Fruit fly (Drosophila melanogaster) whole organism, larva: ENCODE data around the gene heca.

Source experiments
- noc ChIP-seq: fragments of 200-800 bp; sonication (Bioruptor generic); optimal IDR thresholded peaks from 3 replicates; lab custom pipeline; 2019; ENCODE audit warnings: missing biosample characterization, mild to moderate bottlenecking, missing genetic modification characterization, moderate library complexity

Gene heca

DNA sequence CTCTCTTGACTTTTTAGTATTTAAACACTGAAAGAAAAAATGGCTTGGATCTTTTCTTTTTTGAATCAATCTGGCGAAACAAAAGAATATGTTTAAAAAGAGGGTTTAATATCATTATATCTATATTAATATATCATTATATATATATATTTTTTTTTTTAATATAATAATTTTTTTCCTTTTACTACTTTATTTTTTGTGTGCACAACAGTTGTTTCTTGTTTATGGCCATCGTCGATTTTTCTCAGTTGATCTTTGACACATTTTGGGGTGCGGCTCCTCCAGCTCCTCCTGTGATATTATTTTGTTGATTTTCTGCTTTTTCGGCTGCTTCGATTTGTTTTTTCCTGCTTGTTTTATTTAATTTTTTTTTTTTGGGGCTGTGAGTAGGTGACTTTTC is 17.3 kb downstream of the heca start:
- no peak for TF ChIP-seq noc (tag; lab: Kevin White, UChicago)

DNA sequence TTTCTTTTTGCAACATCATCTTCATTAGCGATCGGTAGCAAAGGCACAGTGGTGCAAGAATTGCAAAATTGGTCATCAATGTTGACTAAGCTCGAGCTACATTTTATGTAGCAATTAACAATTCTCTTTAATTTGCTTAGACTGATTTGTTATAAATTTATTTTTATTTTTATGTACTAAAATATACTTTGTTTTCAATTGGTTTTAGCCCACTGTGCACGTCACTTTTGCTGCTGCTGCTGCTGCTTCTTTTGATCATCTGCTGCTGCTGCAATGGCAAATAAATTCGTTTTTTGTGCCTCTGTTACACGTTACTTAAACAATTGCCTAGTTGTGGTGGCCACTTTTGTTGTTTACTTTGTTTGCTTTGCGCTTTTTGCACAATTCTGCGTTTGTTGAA is 18.3 kb downstream of the heca start:
- TF ChIP-seq noc (tag; lab: Kevin White, UChicago), result peak; percentile 40

dm6 chr3R:30296840-30297239 is 19.1 kb downstream of the heca start:
- no peak for TF ChIP-seq noc (tag; lab: Kevin White, UChicago)

DNA sequence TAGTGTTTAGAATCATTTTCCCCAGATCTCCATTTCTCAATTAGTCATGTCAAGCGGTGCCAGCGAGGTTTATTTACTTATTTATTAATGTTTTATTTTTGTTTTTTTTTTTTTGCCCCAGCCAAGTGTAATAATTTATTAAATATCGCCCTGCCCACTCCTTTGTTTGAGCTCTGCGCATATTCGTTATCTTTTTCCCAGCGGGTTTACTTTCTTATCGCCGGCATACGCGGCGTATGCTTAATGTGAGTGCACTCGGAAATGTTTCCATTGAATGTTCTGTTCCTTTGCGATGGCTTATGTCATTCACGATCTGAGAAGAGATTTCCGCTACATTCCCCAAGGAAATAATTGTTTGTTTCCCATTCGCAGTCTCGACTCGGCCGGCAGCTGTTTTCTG is 19.9 kb downstream of the heca start:
- TF ChIP-seq noc (tag; lab: Kevin White, UChicago), result no peak

- no peak for TF ChIP-seq noc (tag; lab: Kevin White, UChicago)
Measured at dm6 chr3R:30303351-30303750, 25.6 kb downstream of the heca start.

- peak; percentile 68 for TF ChIP-seq noc (tag; lab: Kevin White, UChicago)
Measured at dm6 chr3R:30304884-30305529, 27.3 kb downstream of the heca start.

DNA sequence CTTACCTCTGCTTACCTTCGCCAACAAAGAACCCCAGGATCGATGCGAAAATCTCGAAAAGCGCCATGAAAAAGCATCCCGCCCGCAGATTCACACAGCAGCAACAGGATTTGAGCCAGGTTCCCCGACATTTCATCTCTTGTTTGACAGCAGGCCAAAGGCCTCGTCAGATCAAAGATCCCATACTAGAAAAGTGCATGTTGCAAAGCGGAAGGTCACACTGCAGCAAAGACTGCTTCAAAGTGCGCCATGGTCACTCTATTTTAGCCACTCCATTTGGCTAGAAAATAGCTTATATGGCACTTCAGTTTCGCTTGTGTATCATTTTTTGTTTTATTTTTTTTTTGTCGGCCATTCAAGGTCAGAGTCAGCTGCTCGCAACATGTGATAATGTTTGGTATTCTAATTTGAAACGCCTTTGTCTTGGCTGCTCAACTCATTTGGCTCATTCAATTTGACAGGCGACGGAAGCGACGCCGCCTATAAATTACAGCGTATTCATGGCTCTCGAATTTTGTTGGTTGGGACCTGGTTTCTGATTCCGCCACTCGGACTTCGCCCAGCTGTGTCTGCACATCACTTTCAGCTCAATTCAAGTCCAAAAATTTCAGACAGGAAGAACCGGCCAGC is 28.9 kb downstream of the heca start, which contains the start of gene CG34300:
CG34300 (minus strand) TSS at position 136 of the 630 bp plus-strand sequence.
- no peak for TF ChIP-seq noc (tag; lab: Kevin White, UChicago)

DNA sequence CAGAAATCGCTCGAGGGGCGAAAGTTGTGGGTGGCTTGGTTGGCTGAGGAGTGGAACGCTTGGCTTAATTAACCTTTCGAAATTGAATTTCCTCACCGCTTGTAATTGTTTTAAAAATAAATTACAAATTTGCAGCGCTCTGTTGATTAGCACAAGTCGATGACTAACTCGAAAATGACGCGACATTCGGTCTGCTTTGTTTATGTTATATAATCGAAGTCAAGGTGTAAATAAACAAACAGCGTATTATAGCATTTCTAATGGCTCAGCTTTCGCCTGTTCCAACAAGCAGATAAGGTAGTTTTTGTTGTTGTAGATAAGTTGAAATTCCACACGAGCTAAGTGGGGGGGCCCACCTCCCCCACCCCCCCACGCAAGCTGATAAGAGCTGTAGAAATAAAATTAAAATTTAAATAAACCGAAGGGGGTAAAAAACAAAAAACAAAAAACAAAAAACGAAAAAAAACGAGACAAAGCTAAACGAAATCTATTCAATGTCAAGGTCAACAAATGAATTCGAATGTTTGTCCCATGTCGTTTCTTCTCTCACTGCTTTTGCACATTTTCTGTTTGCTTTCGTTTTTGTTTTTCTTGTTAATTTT is 30.2 kb downstream of the heca start:
- no peak for TF ChIP-seq noc (tag; lab: Kevin White, UChicago)

DNA sequence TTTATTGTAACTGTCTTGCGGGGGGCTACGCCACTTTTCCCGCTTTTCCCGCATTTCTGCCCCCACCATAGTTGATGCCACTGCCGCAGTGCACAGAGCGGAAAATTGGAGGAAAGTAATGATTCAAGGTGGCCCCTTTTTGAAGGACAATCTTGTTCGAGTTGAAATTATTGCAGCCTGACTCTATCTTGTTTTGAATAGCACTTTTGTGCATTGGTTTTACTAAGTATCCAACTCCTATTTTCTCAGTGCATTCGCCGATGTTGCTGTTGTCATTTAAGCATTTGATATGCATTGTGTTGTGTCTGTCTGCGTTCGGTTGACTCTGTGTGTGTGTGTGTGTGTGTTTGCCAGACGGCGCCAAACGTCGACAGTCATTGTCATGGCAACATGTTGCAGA is 34.8 kb downstream of the heca start:
- TF ChIP-seq noc (tag; lab: Kevin White, UChicago), result no peak

DNA sequence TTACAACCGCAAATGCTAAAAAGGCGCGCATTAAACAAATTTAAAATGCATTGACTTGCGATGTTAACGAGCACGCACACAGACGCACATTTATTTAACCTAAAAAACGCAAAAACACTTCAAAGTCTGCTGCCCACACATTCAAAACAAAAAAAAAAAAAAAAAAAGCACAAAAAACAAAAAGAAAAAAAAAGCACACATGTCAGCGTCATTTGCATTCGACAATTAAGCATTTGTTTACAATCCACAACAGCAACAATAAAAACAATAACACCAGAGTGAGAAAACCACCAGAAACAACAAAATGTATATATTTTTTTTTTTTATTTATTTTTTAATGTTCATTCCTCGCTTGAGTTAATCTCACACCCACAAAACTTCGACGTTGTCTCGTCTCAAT is 36.6 kb downstream of the heca start:
- no peak for TF ChIP-seq noc (tag; lab: Kevin White, UChicago)

DNA sequence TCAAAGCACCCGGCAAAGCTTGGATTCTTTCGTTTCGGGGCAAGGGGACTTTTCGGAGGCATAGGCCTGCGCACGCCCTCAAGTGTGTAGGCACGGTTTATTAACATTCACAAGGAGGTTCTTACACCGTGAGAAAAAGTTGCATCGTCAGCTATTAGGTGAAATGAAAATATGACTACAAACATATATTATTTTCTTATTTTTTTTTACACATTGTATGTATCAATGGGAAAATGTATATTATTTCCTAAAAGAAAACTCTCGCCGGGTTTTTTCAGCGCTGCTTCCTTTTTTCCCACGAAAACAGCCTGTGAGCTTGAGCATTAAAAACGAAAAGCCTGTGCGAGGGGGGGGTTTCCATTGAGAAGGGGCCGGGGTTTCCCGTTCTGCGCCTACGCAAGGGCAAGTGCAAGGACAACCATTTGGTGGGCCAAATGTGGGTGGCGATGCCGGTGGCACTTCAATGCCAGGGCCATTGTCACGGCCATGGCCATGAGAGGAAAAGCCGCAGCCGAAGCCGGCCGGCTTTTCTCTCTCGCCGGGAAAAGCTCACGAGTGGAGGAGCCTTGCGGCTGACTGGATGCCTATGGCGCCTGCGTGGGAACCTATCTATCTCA is 47.8 kb downstream of the heca start:
- TF ChIP-seq noc (tag; lab: Kevin White, UChicago), result peak; percentile 51

- no peak for TF ChIP-seq noc (tag; lab: Kevin White, UChicago)
Measured at dm6 chr3R:30326634-30327033, 48.9 kb downstream of the heca start.

DNA sequence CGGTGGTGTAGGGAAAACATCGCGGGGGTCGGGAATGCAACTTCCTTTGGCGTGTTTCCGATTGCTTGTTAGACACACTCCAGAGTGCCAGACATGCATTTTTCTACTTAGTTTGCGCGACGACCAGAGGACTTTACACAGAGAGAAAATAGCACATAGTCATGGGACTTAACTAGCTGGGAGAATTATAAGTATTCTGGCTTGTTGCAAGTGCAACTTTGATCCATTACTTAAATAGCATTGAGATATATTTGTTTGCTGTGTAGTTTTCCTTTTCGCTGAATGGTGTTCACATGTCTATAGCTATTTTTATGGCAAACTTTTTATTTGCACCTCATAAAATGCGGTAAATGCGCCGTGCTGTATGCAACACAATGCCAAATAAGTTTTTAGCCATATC is 52.1 kb downstream of the heca start:
- no peak for TF ChIP-seq noc (tag; lab: Kevin White, UChicago)

- no peak for TF ChIP-seq noc (tag; lab: Kevin White, UChicago)
Measured at dm6 chr3R:30331362-30331761, 53.6 kb downstream of the heca start.

- no peak for TF ChIP-seq noc (tag; lab: Kevin White, UChicago)
Measured at dm6 chr3R:30334359-30334954, 56.7 kb downstream of the heca start.

DNA sequence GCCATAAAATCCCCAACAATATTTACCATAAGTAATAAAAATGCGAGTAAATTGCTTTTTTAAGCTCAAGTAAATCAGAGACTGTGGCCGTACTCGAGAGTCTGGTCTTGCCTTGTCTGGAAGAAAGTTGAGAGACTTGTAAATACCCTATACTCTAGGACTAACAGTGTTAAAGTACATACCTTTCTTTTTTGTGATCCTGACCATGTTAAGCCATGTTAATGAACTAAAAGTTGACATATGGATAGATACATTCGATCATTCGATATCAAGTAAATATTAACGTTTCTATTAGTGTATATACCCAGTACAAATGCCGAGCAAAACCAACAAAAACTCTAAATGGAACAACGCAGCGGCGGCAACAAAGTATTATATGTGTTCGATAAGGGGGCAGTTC is 58.4 kb downstream of the heca start:
- peak; percentile 37 for TF ChIP-seq noc (tag; lab: Kevin White, UChicago)
